Worm (Caenorhabditis elegans) whole organism, dauer: ENCODE results near the gene srh-2.

ENCODE experiments used
- unc-62 ChIP-seq: sonication (generic microtip); optimal IDR thresholded peaks from 2 replicates; lab custom pipeline; 2017; ENCODE audit warnings: missing biosample characterization, missing genetic modification reagents, missing genetic modification characterization

Gene srh-2

DNA sequence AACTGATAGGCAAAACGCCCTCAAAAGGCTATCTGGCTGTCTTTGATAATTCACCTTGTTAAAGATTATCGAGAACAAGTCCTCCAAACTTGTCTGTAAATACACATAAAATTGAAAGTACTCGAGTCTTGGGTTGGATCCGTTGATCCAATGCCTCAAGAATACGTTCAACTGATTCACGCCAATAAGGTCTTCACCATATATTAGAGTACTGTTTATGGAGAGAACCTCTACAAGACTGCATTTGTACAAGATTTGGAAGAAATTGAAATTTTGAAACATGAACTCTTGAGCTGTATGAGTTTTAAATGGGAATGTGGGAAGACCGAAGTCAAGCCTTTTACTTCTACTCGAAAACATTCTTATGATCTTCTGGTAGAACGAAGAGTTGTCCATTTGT lies 5.2 kb upstream of the srh-2 start:
- no peak for TF ChIP-seq unc-62

DNA sequence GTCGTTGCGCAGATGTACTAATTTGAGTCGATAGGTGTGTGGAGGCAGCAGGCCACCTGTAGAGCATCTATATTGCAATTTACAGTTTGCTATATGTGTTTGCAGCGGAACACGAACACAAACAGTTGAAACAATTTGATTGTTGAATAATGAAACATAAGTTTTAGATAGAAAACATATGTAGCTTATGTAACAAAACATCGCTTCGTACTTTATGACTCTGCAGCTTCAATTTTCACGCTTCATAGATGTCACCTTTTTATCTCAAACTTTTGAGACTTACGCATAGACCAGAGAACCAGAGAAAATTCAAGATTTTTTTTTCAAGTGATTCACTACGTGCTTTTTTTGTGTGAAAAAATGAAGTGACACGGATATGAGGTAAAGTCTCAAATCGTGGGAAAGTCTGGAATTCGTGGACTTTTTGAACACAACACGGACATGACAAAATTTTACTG lies 4.2 kb upstream of the srh-2 start, which contains the start of gene fbxb-72:
Gene fbxb-72 (minus strand): TSS at position 58 of the 458 bp plus-strand sequence.
- TF ChIP-seq unc-62: no peak

DNA sequence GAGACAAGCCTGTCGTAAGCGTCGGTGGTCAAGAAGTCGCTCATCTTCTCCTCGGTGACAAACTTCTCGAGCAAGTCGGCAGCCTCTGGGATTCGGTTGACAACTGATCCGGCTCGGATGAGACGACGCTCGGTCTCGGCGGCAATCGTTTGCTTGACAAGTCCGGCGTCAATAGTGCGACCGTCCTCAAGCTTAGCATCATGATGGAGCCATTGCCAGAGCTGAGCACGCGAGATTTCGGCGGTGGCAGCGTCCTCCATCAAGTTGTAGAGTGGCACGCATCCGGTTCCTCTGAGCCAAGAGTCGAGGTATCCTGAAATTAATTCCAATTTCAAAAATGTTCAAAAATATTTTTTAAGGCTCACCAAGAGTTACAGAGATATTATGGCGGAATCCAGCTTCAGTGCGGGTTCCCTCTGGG lies 3.6 kb upstream of the srh-2 start:
- no peak for TF ChIP-seq unc-62

ce11 chrV:724946-725806 lies 2.9 kb upstream of the srh-2 start:
- TF ChIP-seq unc-62: no peak

DNA sequence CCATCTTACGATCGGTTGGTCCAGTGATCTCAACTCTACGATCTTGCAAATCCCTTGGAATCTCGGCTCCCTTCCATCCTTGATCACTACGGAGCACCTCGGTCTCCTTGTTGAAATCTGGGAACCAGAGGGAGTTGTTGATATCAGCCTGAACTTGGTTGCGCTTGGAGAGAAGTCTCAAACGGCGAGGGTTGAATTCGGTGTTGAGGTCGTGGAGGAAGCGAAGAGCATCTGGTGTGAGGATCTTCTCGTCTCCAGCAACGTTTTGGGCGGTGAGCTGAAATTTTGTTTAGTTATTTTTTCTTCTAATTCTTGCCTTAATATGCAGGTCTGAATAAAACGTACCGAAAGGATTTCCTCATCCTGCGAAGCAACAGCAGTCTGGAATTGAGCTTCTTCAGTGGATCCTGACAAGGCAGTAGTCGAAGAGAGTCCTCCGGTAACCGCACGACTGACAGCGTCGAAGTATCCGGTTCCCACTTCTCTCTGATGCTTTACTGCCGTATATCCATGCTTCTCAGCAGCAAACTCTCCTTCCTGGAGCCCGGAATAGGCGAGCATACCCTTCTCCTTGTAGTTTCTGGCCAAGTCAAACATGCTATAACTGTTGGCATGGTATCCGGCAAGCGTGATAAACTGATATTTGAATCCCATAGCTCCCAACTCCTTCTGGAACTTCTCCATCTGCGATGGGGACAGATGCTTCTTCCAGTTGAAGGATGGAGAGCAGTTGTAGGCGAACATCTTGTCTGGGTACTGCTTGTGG lies 2.1 kb upstream of the srh-2 start:
- TF ChIP-seq unc-62: no peak

ce11 chrV:726573-727483 lies 1.3 kb upstream of the srh-2 start:
- TF ChIP-seq unc-62: no peak

DNA sequence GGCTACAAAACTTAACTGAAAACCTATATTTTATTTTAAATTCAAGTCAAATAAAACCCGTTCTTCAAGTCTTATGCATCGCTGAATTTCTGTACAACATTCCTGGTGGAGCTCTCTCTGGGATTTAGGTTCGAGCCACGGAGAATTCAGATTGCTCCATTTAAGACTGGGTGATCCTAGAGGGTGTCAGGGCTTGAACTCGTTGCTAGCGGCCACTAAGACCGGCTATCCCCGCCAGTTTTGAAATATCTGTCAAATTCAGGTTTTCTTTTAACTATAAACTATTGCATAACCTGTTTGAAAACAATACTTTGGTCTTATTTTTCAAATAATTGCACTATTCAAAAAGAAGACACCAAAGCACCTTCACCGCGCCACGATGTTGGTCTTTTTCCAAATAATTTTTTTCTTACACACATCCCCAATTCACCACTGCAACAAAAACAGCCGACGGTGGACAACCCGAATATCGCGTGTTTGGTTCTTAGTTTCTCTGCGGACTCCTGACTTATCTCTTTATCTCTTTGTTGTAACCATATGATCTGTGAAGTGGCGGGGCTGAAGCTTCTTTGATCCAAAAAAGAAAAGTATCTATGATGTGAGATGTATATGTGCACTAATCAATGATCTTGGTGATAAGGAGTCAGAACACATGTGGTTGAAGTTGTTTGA lies 857 bp downstream of the srh-2 start:
- TF ChIP-seq unc-62: no peak

DNA sequence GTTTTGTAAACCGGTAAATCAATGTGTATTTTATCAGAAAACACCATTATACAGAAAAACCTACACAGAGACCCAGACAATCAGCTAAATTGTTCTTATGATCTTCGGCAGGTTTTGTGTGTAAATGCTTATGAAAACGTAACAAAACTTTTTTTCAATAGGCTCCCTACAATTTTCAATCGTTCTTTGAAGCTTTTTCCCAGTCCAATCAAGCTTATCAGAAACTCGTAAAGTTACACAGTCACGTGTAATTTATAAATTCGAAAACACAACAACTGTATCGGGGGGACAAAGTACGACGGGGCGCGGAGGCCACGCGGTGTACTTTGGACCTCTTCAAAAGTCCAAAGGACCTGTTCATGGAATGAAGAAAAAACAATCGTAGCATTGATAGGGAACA lies 2.1 kb downstream of the srh-2 start:
- TF ChIP-seq unc-62: no peak

DNA sequence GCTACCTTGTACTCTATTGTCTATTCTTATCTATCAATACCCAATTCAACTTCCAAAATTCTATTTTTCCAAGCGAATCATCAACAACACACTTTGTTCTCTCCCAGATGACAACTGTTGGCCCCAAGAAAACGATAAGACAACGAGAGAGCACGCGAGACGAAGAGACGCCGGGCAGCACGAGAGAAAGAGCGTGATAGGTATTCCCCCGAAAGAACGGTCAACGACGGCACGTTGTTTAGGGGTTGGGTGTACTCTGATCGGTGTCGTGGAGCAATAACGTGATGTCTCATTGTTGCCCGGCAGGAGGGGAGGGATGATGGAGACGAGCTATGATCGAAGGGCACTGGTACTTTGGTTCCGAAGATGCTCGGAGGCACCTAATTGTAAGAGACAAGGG lies 3.2 kb downstream of the srh-2 start:
- TF ChIP-seq unc-62: no peak

DNA sequence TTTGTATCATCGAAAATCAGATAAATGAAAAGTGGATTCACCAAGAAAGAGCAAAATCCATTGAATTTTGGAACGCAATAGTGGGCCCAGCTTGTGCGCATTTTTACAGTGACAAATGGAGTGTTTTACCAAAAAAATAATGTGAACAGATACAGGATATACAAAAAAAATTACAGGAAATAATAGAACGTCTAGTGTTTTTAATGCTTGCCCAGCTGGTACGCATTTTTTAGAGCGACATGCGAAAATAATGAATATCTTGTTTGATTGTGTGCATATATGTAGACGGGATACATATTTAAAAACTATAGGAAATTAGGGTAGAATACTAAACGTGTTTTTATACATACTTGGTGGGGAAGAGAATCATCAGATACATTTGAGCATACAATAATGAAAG lies 8.1 kb downstream of the srh-2 start, which contains the start of gene srj-25:
Gene srj-25 (minus strand): TSS at position 101 of the 400 bp plus-strand sequence.
- no peak for TF ChIP-seq unc-62

DNA sequence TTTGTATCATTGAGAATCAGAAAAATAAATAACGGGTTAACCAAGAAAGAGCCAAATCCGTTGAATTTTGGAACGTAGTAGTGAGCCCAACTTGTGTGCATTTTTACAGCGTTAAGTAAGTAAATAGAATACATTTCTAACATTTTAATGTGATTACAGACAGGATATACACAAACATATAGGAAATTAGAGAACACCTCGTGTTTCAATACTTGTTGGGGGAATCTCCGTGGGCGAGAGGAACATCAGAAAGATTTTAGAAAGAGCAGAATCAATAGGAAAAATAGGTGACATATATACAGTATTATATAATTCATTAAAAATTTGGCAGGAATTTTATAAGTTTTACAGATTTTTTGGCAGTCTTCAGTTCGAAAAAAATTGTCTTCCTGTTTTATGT lies 10.7 kb downstream of the srh-2 start, which contains the start of gene srj-24:
Gene srj-24 (minus strand): TSS at position 101 of the 400 bp plus-strand sequence.
- no peak for TF ChIP-seq unc-62

- TF ChIP-seq unc-62: no peak
Measured at ce11 chrV:741820-742219, 13.7 kb downstream of the srh-2 start, which contains the start of gene C05E4.7. TSS of gene C05E4.7 (plus strand) at chrV:742120.

DNA sequence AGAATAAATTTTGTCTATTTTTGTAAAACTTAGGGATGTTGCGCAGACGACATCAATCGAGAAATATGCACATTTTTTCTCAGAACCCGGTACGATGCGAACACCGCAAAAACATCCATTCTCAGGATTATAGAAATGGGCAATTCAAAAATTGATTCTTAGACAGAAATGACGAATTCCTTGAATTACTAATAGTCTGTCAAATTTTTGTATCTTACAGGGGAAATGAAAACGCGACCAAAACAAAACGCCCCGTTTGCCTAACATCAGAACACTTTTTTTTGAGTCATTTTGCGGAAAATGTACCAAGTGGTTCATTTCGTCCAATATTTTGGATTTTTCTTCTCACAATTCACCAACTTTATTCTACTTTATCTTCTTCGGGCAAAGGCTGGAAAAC lies 15.2 kb downstream of the srh-2 start, which contains the start of gene str-134:
Gene str-134 (plus strand): TSS at position 301 of the 400 bp plus-strand sequence.
- no peak for TF ChIP-seq unc-62

- no peak for TF ChIP-seq unc-62
Measured at ce11 chrV:748044-748443, 19.9 kb downstream of the srh-2 start, which contains the start of gene sri-4. TSS of gene sri-4 (plus strand) at chrV:748344.

DNA sequence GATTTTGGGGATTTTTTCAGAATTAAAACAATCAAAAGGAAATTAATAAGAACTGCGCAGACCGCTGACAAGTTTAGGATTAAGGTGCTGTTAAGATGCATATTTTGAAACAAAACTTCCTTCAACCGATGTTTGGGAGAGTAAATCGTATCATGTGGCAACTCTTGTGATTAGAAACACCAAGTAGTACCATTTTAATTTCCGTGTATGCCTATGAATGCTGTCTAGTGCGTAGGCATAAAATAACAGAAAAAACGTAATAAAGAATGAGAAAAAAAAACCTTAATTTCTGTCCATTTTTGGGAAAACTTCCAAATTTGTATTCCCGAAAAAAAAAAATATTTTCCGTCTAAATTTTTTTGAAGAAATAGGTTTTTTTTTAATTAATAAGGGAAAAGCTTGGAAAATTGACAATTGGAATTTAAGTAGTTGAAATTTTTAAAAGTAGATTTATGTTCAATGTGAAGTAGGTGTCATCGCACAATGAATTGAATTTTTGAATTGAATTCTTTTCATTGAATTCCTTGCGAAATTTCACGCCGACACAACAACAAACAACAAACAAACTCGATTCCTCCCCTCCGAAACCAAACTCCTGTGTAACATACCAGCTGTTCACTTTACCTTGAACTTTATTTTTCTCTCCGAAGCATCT lies 24.7 kb downstream of the srh-2 start, which contains the start of the genes str-262 and srp-1:
Gene str-262 (minus strand): TSS at position 101 of the 655 bp plus-strand sequence.
Gene srp-1 (plus strand): TSS at position 605 of the 655 bp plus-strand sequence.
- TF ChIP-seq unc-62: no peak
